Worm (Caenorhabditis elegans) whole organism, L2 larva: ENCODE measurements around the gene C35D10.6.

Experiments
- C34F6.9 ChIP-seq: fragments of 150-350 bp; optimal IDR thresholded peaks from 2 replicates; lab custom pipeline; 2014; ENCODE audit warnings: missing biosample characterization, missing genetic modification characterization
- R02D3.7 ChIP-seq: fragments of 150-350 bp; optimal IDR thresholded peaks from 2 replicates; lab custom pipeline; 2014; ENCODE audit warnings: missing biosample characterization, missing genetic modification characterization
- Y55F3AM.14 ChIP-seq: fragments of 200-800 bp; sonication (Bioruptor generic); optimal IDR thresholded peaks from 2 replicates; lab custom pipeline; 2018; ENCODE audit warnings: mild to moderate bottlenecking, missing genetic modification characterization, missing compliant biosample characterization
- ZK546.5 ChIP-seq: sonication (generic microtip); optimal IDR thresholded peaks from 2 replicates; lab custom pipeline; 2017; ENCODE audit warnings: missing biosample characterization, missing genetic modification characterization
- alr-1 ChIP-seq: fragments of 150-350 bp; optimal IDR thresholded peaks from 2 replicates; lab custom pipeline; 2014; ENCODE audit warnings: missing biosample characterization, missing genetic modification characterization
- aly-2 ChIP-seq: fragments of 150-350 bp; optimal IDR thresholded peaks from 2 replicates; lab custom pipeline; 2014; ENCODE audit warnings: missing biosample characterization, missing genetic modification characterization
- ceh-16 ChIP-seq: fragments of 150-350 bp; optimal IDR thresholded peaks from 2 replicates; lab custom pipeline; 2014; ENCODE audit warnings: missing biosample characterization, missing genetic modification characterization
- ceh-82 ChIP-seq: fragments of 150-350 bp; optimal IDR thresholded peaks from 2 replicates; lab custom pipeline; 2014; ENCODE audit warnings: missing biosample characterization, missing genetic modification characterization
- crh-2 ChIP-seq: sonication (generic microtip); optimal IDR thresholded peaks from 2 replicates; lab custom pipeline; 2017; ENCODE audit warnings: missing biosample characterization, missing genetic modification characterization
- dmd-4 ChIP-seq: sonication (generic microtip); optimal IDR thresholded peaks from 2 replicates; lab custom pipeline; 2017; ENCODE audit warnings: missing biosample characterization, missing genetic modification characterization
- egl-27 ChIP-seq: sonication (generic microtip); optimal IDR thresholded peaks from 3 replicates; lab custom pipeline; 2017; ENCODE audit warnings: missing biosample characterization, missing genetic modification reagents, missing genetic modification characterization
- elt-1 ChIP-seq: fragments of 150-350 bp; optimal IDR thresholded peaks from 2 replicates; lab custom pipeline; 2014; ENCODE audit warnings: missing biosample characterization, missing genetic modification characterization
- elt-3 ChIP-seq: sonication (generic microtip); optimal IDR thresholded peaks from 2 replicates; lab custom pipeline; 2017; ENCODE audit warnings: missing biosample characterization, missing genetic modification characterization
- fos-1 ChIP-seq: fragments of 150-350 bp; optimal IDR thresholded peaks from 2 replicates; lab custom pipeline; 2014; ENCODE audit warnings: missing biosample characterization, missing genetic modification characterization
- gmeb-1 ChIP-seq: fragments of 150-350 bp; optimal IDR thresholded peaks from 2 replicates; lab custom pipeline; 2014; ENCODE audit warnings: missing biosample characterization, missing genetic modification characterization
- lin-11 ChIP-seq: fragments of 150-350 bp; sonication (generic microtip); optimal IDR thresholded peaks from 2 replicates; lab custom pipeline; 2014; ENCODE audit warnings: missing biosample characterization, missing genetic modification characterization, inconsistent platforms, mixed read lengths
- lin-13 ChIP-seq: fragments of 150-350 bp; optimal IDR thresholded peaks from 2 replicates; lab custom pipeline; 2014; ENCODE audit warnings: missing biosample characterization, missing genetic modification reagents, missing genetic modification characterization
- lsy-2 ChIP-seq, 2 experiments: fragments of 150-350 bp in 1 of 2; sonication (generic microtip) in 1 of 2; optimal IDR thresholded peaks; 2 replicates each; lab custom pipeline; 2014 to 2017; ENCODE audit warnings: missing biosample characterization in 2 of 2, missing genetic modification characterization in 2 of 2
- mab-5 ChIP-seq: fragments of 150-350 bp; optimal IDR thresholded peaks from 2 replicates; lab custom pipeline; 2014; ENCODE audit warnings: missing biosample characterization, missing genetic modification characterization
- mdl-1 ChIP-seq, 2 experiments: fragments of 150-350 bp in 1 of 2; sonication (generic microtip) in 1 of 2; optimal IDR thresholded peaks; 2 replicates each; lab custom pipeline; 2017; ENCODE audit warnings: missing biosample characterization in 2 of 2, missing genetic modification characterization in 2 of 2
- nhr-12 ChIP-seq: fragments of 150-350 bp; optimal IDR thresholded peaks from 2 replicates; lab custom pipeline; 2014; ENCODE audit warnings: missing biosample characterization, missing genetic modification characterization
- nhr-129 ChIP-seq: fragments of 150-350 bp; optimal IDR thresholded peaks from 2 replicates; lab custom pipeline; 2014; ENCODE audit warnings: missing biosample characterization, missing genetic modification characterization
- nhr-21 ChIP-seq: fragments of 150-350 bp; optimal IDR thresholded peaks from 2 replicates; lab custom pipeline; 2014; ENCODE audit warnings: missing biosample characterization, missing genetic modification characterization
- nhr-25 ChIP-seq: fragments of 150-350 bp; sonication (generic microtip); optimal IDR thresholded peaks from 3 replicates; lab custom pipeline; 2014; ENCODE audit warnings: missing biosample characterization, missing genetic modification characterization
- nhr-77 ChIP-seq: fragments of 150-350 bp; optimal IDR thresholded peaks from 2 replicates; lab custom pipeline; 2014; ENCODE audit warnings: missing biosample characterization, missing genetic modification characterization
- peb-1 ChIP-seq: fragments of 150-350 bp; optimal IDR thresholded peaks from 2 replicates; lab custom pipeline; 2014; ENCODE audit warnings: missing biosample characterization, missing genetic modification characterization
- sem-4 ChIP-seq: fragments of 150-350 bp; optimal IDR thresholded peaks from 2 replicates; lab custom pipeline; 2014; ENCODE audit warnings: missing biosample characterization, missing genetic modification reagents, missing genetic modification characterization
- sma-3 ChIP-seq: sonication (generic microtip); optimal IDR thresholded peaks from 2 replicates; lab custom pipeline; 2016; ENCODE audit warnings: missing genetic modification reagents, missing genetic modification characterization, missing compliant biosample characterization
- snpc-4 ChIP-seq: fragments of 150-350 bp; optimal IDR thresholded peaks from 2 replicates; lab custom pipeline; 2014; ENCODE audit warnings: missing biosample characterization, missing genetic modification characterization
- unc-39 ChIP-seq: fragments of 150-350 bp; optimal IDR thresholded peaks from 2 replicates; lab custom pipeline; 2014; ENCODE audit warnings: missing biosample characterization, missing genetic modification characterization
- unc-55 ChIP-seq: fragments of 150-350 bp; sonication (generic microtip); optimal IDR thresholded peaks from 3 replicates; lab custom pipeline; 2014; ENCODE audit warnings: missing biosample characterization, missing genetic modification reagents, missing genetic modification characterization
- ztf-11 ChIP-seq: sonication (generic microtip); optimal IDR thresholded peaks from 2 replicates; lab custom pipeline; 2017; ENCODE audit warnings: missing biosample characterization, missing genetic modification characterization
- ztf-4 ChIP-seq: fragments of 150-350 bp; optimal IDR thresholded peaks from 2 replicates; lab custom pipeline; 2014; ENCODE audit warnings: missing biosample characterization, missing genetic modification characterization

Gene C35D10.6

ce11 chrIII:4850139-4850538 is 9.0 kb upstream of the C35D10.6 start, which contains the start of gene F26A1.1:
TSS of gene F26A1.1 (plus strand) at chrIII:4850507.
- TF ChIP-seq alr-1 (tag; lab: Kevin White, UChicago) (no peak), crh-2 (tag; lab: Kevin White, UChicago) (peak; percentile 5), sem-4 (tag; lab: Kevin White, UChicago) (no peak), mab-5 (tag; lab: Kevin White, UChicago) (no peak), unc-55 (GFP tag; lab: Kevin White, UChicago) (peak; percentile 54), peb-1 (tag; lab: Kevin White, UChicago) (no peak), nhr-77 (tag; lab: Kevin White, UChicago) (no peak), elt-1 (tag; lab: Kevin White, UChicago) (no peak), mdl-1 (tag; optimal IDR thresholded peaks at IDR 0.05; lab: Kevin White, UChicago) (no peak), lin-11 (no peak), nhr-129 (tag; lab: Kevin White, UChicago) (peak; percentile 8), lin-13 (GFP tag; lab: Kevin White, UChicago) (no peak), aly-2 (no peak), gmeb-1 (tag; lab: Kevin White, UChicago) (peak; percentile 6), R02D3.7 (no peak), sma-3 (GFP tag; lab: Kevin White, UChicago) (no peak), ztf-11 (tag; lab: Kevin White, UChicago) (no peak), C34F6.9 (tag; lab: Kevin White, UChicago) (no peak), lsy-2 (tag; optimal IDR thresholded peaks at IDR 0.05; lab: Kevin White, UChicago) (peak in 1 of 2 experiments; percentile 38), ztf-4 (no peak)

DNA sequence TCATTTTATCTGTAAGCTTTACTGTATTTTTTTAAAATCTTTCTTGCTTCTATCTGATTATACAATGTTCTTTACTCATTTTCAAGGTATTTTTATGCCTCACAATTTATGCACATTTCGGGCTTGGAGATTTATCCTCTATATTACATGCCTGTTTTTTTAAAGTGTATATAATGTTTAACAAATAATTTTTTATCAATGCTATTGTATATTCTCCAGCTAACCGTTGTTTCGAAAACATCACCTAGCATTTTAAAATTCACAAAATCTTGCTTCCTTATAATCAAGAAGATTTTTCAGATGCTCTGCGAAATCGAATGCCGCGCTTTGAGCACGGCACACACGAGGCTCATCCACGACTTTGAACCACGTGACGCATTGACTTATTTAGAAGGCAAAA is 7.1 kb upstream of the C35D10.6 start, which contains the start of gene ced-4:
ced-4 (plus strand) TSS at position 301 of the 400 bp plus-strand sequence.
- no peak for TF ChIP-seq unc-55 (GFP tag; lab: Kevin White, UChicago)
- TF ChIP-seq lin-13 (GFP tag; lab: Kevin White, UChicago) = no peak
- no peak for TF ChIP-seq ztf-4
- TF ChIP-seq elt-3 = no peak
- no peak for TF ChIP-seq Y55F3AM.14
- TF ChIP-seq, all 48 proteins: peak for 0

- no peak for TF ChIP-seq egl-27
- no peak for TF ChIP-seq sma-3 (GFP tag; lab: Kevin White, UChicago)
- TF ChIP-seq mdl-1 (tag; optimal IDR thresholded peaks at IDR 0.05; lab: Kevin White, UChicago) = no peak
- no peak for TF ChIP-seq nhr-21 (tag; lab: Kevin White, UChicago)
- TF ChIP-seq snpc-4 = no peak
- no peak for TF ChIP-seq aly-2
These were observed 4.2 kb upstream of the C35D10.6 start, which contains the start of gene C35D10.8 for ce11 chrIII:4854918-4855317. TSS of gene C35D10.8 (plus strand) at chrIII:4855218.

ce11 chrIII:4856109-4856508 is 3.0 kb upstream of the C35D10.6 start, which contains the start of gene C35D10.7:
TSS of gene C35D10.7 (plus strand) at chrIII:4856193.
- TF ChIP-seq lsy-2 (tag; optimal IDR thresholded peaks at IDR 0.05; lab: Kevin White, UChicago) (no peak), R02D3.7 (no peak), nhr-129 (tag; lab: Kevin White, UChicago) (no peak)

DNA sequence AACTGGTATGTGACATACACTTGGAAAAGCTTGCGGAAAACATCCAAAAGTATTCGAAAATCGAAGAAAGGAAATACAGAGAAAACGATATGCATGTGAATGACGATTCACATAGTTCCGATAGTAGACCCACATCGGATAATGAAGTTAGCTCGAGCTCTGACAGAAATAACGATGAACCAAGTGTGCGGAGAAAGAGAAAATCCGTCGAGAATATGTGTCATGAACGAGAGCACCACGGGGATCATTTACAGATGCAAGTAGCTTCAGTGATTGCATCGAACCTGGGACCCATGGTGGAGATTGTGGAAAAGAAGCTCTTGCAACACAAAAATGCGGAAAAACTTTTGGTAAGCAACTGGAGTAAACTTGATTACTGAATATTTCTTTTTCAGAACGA is 2.1 kb upstream of the C35D10.6 start:
- TF ChIP-seq ZK546.5 (tag; lab: Kevin White, UChicago) = no peak
- TF ChIP-seq ceh-16 (tag; lab: Kevin White, UChicago) = no peak
- TF ChIP-seq R02D3.7 = no peak
- TF ChIP-seq dmd-4 (tag; lab: Kevin White, UChicago) = no peak
- no peak for TF ChIP-seq lin-11
- TF ChIP-seq fos-1 (tag; lab: Kevin White, UChicago) = no peak
- TF ChIP-seq ceh-82 (tag; lab: Kevin White, UChicago) = no peak
- TF ChIP-seq unc-39 = no peak
- no peak for TF ChIP-seq nhr-12
- TF ChIP-seq mab-5 (tag; lab: Kevin White, UChicago) = no peak
- no peak for TF ChIP-seq sem-4 (tag; lab: Kevin White, UChicago)
- no peak for TF ChIP-seq elt-1 (tag; lab: Kevin White, UChicago)
- TF ChIP-seq nhr-25 (tag; lab: Kevin White, UChicago) = no peak
